Worm (Caenorhabditis elegans) whole organism, late embryonic: ENCODE measurements around the gene Y82E9BR.22.

Source experiments
- ceh-19 ChIP-seq: fragments of 200-800 bp; sonication (Bioruptor generic); optimal IDR thresholded peaks from 2 replicates; lab custom pipeline; 2018; ENCODE audit warnings: mild to moderate bottlenecking, missing genetic modification characterization, missing compliant biosample characterization
- dmd-4 ChIP-seq: sonication (generic microtip); optimal IDR thresholded peaks from 2 replicates; lab custom pipeline; 2016; ENCODE audit warnings: borderline replicate concordance, missing genetic modification characterization, missing compliant biosample characterization
- dve-1 ChIP-seq: sonication (generic microtip); optimal IDR thresholded peaks from 2 replicates; lab custom pipeline; 2017; ENCODE audit warnings: antibody characterized with exemption, mild to moderate bottlenecking, missing genetic modification characterization, missing compliant biosample characterization
- nfya-1 ChIP-seq: sonication (generic microtip); optimal IDR thresholded peaks from 2 replicates; lab custom pipeline; 2017; ENCODE audit warnings: missing genetic modification characterization, mild to moderate bottlenecking, missing compliant biosample characterization, antibody characterized with exemption, moderate library complexity
- rnt-1 ChIP-seq: sonication (generic microtip); optimal IDR thresholded peaks from 2 replicates; lab custom pipeline; 2016; ENCODE audit warnings: missing genetic modification characterization, missing compliant biosample characterization
- unc-86 ChIP-seq: sonication (generic microtip); optimal IDR thresholded peaks from 2 replicates; lab custom pipeline; 2016; ENCODE audit warnings: missing genetic modification characterization, missing compliant biosample characterization

DNA sequence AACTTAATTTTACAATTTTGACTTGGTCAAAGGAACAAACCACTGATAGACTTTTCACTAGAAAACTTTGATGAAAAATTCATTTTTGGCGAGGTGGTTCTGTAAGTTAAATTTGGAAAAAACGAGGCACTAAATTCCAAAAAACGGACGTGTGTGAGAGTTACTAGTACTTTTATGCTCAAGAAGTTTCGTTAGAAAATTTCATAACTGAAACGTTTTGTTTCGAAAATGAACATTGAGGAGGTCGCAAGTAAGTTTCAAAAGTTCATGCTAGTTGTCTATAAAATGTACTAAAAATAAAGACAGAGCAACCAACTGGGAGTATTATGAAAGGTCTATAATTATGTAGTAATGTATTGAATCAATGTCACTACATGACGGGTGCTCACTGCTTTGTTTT is 17.3 kb downstream of the Y82E9BR.22 start, which contains the start of gene pals-17:
- TF ChIP-seq rnt-1 (tag; lab: Kevin White, UChicago) (no peak), ceh-19 (GFP tag; lab: Kevin White, UChicago) (no peak), unc-86 (tag; lab: Kevin White, UChicago) (no peak), dmd-4 (tag; lab: Kevin White, UChicago) (no peak), nfya-1 (tag; lab: Kevin White, UChicago) (no peak), dve-1 (no peak)
